Worm (Caenorhabditis elegans) whole organism, L1 larva: Measurements from ENCODE around the gene Y71H10B.1.
A peak's percentile ranks its signal among the peaks of the same experiment; 100 is the strongest.

Experiments
- blmp-1 ChIP-seq: fragments of 150-350 bp; optimal IDR thresholded peaks from 2 replicates; lab custom pipeline; 2014; ENCODE audit warnings: missing biosample characterization, missing genetic modification characterization
- egl-27 ChIP-seq, 2 experiments: fragments of 150-350 bp in 1 of 2; sonication (generic microtip); optimal IDR thresholded peaks; 3 replicates each; lab custom pipeline; 2017 to 2018; ENCODE audit warnings: missing biosample characterization in 2 of 2, missing genetic modification characterization in 2 of 2, missing genetic modification reagents in 2 of 2
- elt-2 ChIP-seq: sonication (generic microtip); optimal IDR thresholded peaks from 2 replicates; lab custom pipeline; 2016; ENCODE audit warnings: missing genetic modification characterization, mild to moderate bottlenecking, inconsistent platforms, missing compliant biosample characterization, missing genetic modification reagents
- fkh-10 ChIP-seq: sonication (generic microtip); optimal IDR thresholded peaks from 2 replicates; lab custom pipeline; 2017; ENCODE audit warnings: missing biosample characterization, missing genetic modification reagents, missing genetic modification characterization
- jun-1 ChIP-seq: fragments of 150-350 bp; optimal IDR thresholded peaks from 2 replicates; lab custom pipeline; 2014; ENCODE audit warnings: missing biosample characterization, missing genetic modification reagents, missing genetic modification characterization
- lin-15B ChIP-seq: fragments of 150-350 bp; sonication (generic microtip); optimal IDR thresholded peaks from 3 replicates; lab custom pipeline; 2014; ENCODE audit warnings: missing biosample characterization, missing genetic modification characterization
- nhr-11 ChIP-seq: fragments of 150-350 bp; optimal IDR thresholded peaks from 2 replicates; lab custom pipeline; 2014; ENCODE audit warnings: missing biosample characterization, missing genetic modification characterization
- nhr-12 ChIP-seq: sonication (generic microtip); optimal IDR thresholded peaks from 2 replicates; lab custom pipeline; 2017; ENCODE audit warnings: missing biosample characterization, missing genetic modification characterization
- nhr-237 ChIP-seq: fragments of 150-350 bp; optimal IDR thresholded peaks from 2 replicates; lab custom pipeline; 2014; ENCODE audit warnings: missing biosample characterization, missing genetic modification characterization
- rnt-1 ChIP-seq: sonication (generic microtip); optimal IDR thresholded peaks from 2 replicates; lab custom pipeline; 2016; ENCODE audit warnings: mild to moderate bottlenecking, missing genetic modification characterization, moderate library complexity, missing compliant biosample characterization
- tbx-2 ChIP-seq: sonication (generic microtip); optimal IDR thresholded peaks from 2 replicates; lab custom pipeline; 2016; ENCODE audit warnings: missing genetic modification characterization, missing compliant biosample characterization

ce11 chrX:2863946-2864345 is 23.9 kb upstream of the Y71H10B.1 start, which contains the start of gene F53B3.6:
- TF ChIP-seq fkh-10 (GFP tag; lab: Kevin White, UChicago) (no peak), blmp-1 (tag; lab: Kevin White, UChicago) (peak; percentile 80), jun-1 (tag; lab: Kevin White, UChicago) (no peak), lin-15B (no peak), nhr-237 (tag; lab: Kevin White, UChicago) (no peak), nhr-12 (tag; lab: Kevin White, UChicago) (no peak), tbx-2 (tag; lab: Kevin White, UChicago) (peak; percentile 4), rnt-1 (tag; lab: Kevin White, UChicago) (no peak), elt-2 (tag; lab: Kevin White, UChicago) (no peak), egl-27 (tag; optimal IDR thresholded peaks at IDR 0.05; lab: Kevin White, UChicago) (no peak), nhr-11 (tag; lab: Kevin White, UChicago) (no peak)
